Worm (Caenorhabditis elegans): Measurements from ENCODE around the gene srsx-28.

srsx-28 gene

DNA sequence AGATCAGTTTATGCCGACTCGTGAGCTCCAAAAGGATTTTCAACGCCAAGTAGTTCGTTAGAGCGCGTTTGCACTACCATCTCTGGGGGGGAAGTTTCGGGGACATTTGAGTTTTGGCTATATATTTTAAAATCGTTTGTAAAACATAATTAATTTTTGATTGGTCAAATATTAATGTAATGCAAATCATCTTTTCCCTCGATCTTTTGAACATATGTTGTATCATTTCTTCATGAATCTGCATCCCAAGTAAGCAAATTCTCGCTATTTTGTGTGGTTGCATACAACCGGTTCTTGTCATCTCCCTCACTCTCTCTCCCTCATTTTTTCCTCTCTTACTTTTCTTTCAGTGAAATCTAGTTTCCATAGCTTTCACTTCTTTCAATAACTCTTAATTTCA, 25.8 kb downstream of the srsx-28 start:
- TF ChIP-seq ceh-36 (tag; optimal IDR thresholded peaks at IDR 0.05) = no peak
- no peak for TF ChIP-seq aly-1 (tag; optimal IDR thresholded peaks at IDR 0.05)
- TF ChIP-seq tbx-11 (GFP tag; IDR thresholded peaks at IDR 0.05) = no peak
- no peak for TF ChIP-seq tbx-37 (GFP tag; conservative IDR thresholded peaks at IDR 0.05)
- TF ChIP-seq ets-7 (tag; optimal IDR thresholded peaks at IDR 0.05) = no peak
- peak; percentile 44 for TF ChIP-seq F13C5.2 (tag; optimal IDR thresholded peaks at IDR 0.05)
- no peak for TF ChIP-seq tra-4 (tag; optimal IDR thresholded peaks at IDR 0.05)

- no peak for TF ChIP-seq ceh-36 (tag; optimal IDR thresholded peaks at IDR 0.05)
- no peak for TF ChIP-seq F13C5.2 (tag; optimal IDR thresholded peaks at IDR 0.05)
- no peak for TF ChIP-seq scrt-1 (GFP tag; IDR thresholded peaks at IDR 0.05)
- no peak for TF ChIP-seq B0310.2 (tag; optimal IDR thresholded peaks at IDR 0.05)
- no peak for TF ChIP-seq ceh-13 (GFP tag; optimal IDR thresholded peaks at IDR 0.05)
- TF ChIP-seq tra-4 (tag; optimal IDR thresholded peaks at IDR 0.05) = no peak
- no peak for TF ChIP-seq tbx-37 (GFP tag; conservative IDR thresholded peaks at IDR 0.05)
- TF ChIP-seq ama-1 (optimal IDR thresholded peaks at IDR 0.05) = no peak
- no peak for TF ChIP-seq ets-7 (tag; optimal IDR thresholded peaks at IDR 0.05)
- no peak for TF ChIP-seq hmbx-1 (tag; optimal IDR thresholded peaks at IDR 0.05)
- no peak for TF ChIP-seq aly-1 (tag; optimal IDR thresholded peaks at IDR 0.05)
- TF ChIP-seq tbx-11 (GFP tag; IDR thresholded peaks at IDR 0.05) = no peak
Measured at ce11 chrV:10179235-10179634, 26.9 kb downstream of the srsx-28 start, which contains the start of gene cul-5. Gene cul-5, plus strand, starts transcription at chrV:10179535.

DNA sequence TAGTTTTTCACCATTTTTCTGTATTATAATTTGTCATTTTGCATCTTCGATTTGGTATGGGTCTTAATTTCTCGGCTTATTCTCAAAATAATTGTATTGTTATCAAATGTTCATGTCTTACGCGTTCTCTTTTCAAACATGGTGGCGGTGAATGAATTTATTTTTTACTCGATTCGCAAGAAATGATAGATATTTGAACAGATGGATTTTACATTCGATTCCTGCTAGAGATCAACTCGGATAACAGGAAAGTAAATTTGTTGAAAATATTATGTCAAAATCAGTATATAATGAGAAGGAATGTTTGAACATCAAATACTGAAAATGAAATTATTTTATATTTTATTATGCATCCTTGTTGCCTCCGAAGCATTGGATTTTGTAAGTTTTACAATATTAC, 30.6 kb downstream of the srsx-28 start, which contains the start of gene ZK856.4:
Gene ZK856.4 (plus strand): TSS at position 301 of the 400 bp plus-strand sequence.
- TF ChIP-seq pes-1 (GFP tag; IDR thresholded peaks at IDR 0.05) = no peak
- TF ChIP-seq scrt-1 (GFP tag; IDR thresholded peaks at IDR 0.05) = no peak
- TF ChIP-seq hnd-1 (tag; optimal IDR thresholded peaks at IDR 0.05) = no peak
- no peak for TF ChIP-seq B0310.2 (tag; optimal IDR thresholded peaks at IDR 0.05)
- TF ChIP-seq ets-7 (tag; optimal IDR thresholded peaks at IDR 0.05) = no peak
- TF ChIP-seq aly-1 (tag; optimal IDR thresholded peaks at IDR 0.05) = no peak
- TF ChIP-seq ceh-13 (GFP tag; optimal IDR thresholded peaks at IDR 0.05) = no peak
- TF ChIP-seq hmg-4 (GFP tag; optimal IDR thresholded peaks at IDR 0.05) = no peak
- no peak for TF ChIP-seq tbx-11 (GFP tag; IDR thresholded peaks at IDR 0.05)
- TF ChIP-seq hmbx-1 (tag; optimal IDR thresholded peaks at IDR 0.05) = no peak
- TF ChIP-seq sea-1 (GFP tag; conservative IDR thresholded peaks at IDR 0.05) = no peak
- no peak for TF ChIP-seq ama-1 (optimal IDR thresholded peaks at IDR 0.05)

DNA sequence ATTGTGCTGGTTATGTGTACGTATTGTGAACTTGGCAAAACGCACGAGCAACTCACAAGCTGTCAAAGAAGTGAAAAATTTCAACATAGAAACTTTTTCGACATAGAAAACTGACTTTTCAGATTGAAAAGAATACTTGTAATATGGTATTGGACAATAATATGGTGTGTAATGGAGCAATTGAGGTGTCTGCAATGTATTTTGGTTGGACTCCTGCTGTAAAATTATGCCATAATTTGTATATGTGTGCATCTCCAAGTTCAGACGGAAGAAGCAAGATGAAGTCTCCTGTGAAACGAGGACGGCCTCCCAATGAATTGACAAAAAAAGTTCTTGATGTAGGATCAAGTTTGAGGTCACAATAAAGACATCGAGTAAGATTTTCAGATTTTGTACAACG, 31.4 kb downstream of the srsx-28 start:
- TF ChIP-seq tra-4 (tag; optimal IDR thresholded peaks at IDR 0.05) = no peak
- TF ChIP-seq scrt-1 (GFP tag; IDR thresholded peaks at IDR 0.05) = no peak
- no peak for TF ChIP-seq ets-7 (tag; optimal IDR thresholded peaks at IDR 0.05)
- TF ChIP-seq hmg-4 (GFP tag; optimal IDR thresholded peaks at IDR 0.05) = no peak
- TF ChIP-seq F13C5.2 (tag; optimal IDR thresholded peaks at IDR 0.05) = no peak
- TF ChIP-seq sea-1 (GFP tag; conservative IDR thresholded peaks at IDR 0.05) = no peak
- TF ChIP-seq pes-1 (GFP tag; IDR thresholded peaks at IDR 0.05) = no peak
- TF ChIP-seq ama-1 (optimal IDR thresholded peaks at IDR 0.05) = no peak
- TF ChIP-seq B0310.2 (tag; optimal IDR thresholded peaks at IDR 0.05) = no peak
- TF ChIP-seq tbx-11 (GFP tag; IDR thresholded peaks at IDR 0.05) = no peak

DNA sequence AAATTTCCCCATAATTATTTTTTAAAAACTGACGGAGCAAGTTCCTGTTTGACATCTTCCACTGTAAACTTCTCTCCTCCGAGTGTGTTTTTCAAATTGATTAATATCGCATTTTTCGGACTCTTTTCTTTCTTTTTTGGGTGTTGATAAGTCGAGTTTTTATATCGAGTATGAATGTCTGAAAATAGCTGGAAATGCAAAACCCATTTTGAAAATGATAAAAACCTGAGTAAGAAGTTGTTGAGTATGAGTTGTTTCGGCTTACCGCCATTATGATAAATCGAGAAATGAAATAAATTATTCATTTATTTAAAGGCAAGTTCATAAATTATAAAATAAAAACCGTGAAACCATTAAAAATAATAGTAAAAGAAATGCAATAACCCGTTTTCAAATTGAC, 33.3 kb downstream of the srsx-28 start, which contains the start of gene ZK856.18:
Gene ZK856.18 (minus strand): TSS at position 289 of the 400 bp plus-strand sequence.
- TF ChIP-seq flt-1 (GFP tag; IDR thresholded peaks at IDR 0.05) = no peak
- TF ChIP-seq aly-1 (tag; optimal IDR thresholded peaks at IDR 0.05) = no peak
- TF ChIP-seq B0310.2 (tag; optimal IDR thresholded peaks at IDR 0.05) = no peak
- no peak for TF ChIP-seq sea-1 (GFP tag; conservative IDR thresholded peaks at IDR 0.05)
- TF ChIP-seq ama-1 (optimal IDR thresholded peaks at IDR 0.05) = no peak
- no peak for TF ChIP-seq hnd-1 (tag; optimal IDR thresholded peaks at IDR 0.05)

ce11 chrV:10190081-10190556, 37.7 kb downstream of the srsx-28 start, which contains the start of gene ZK856.5:
Gene ZK856.5, minus strand, starts transcription at chrV:10190131.
- TF ChIP-seq ceh-36 (tag; optimal IDR thresholded peaks at IDR 0.05) = no peak
- TF ChIP-seq tra-4 (tag; optimal IDR thresholded peaks at IDR 0.05) = no peak
- no peak for TF ChIP-seq tbx-37 (GFP tag; conservative IDR thresholded peaks at IDR 0.05)
- TF ChIP-seq hnd-1 (tag; optimal IDR thresholded peaks at IDR 0.05) = no peak
- no peak for TF ChIP-seq B0310.2 (tag; optimal IDR thresholded peaks at IDR 0.05)
- TF ChIP-seq ama-1 (optimal IDR thresholded peaks at IDR 0.05) = no peak
- no peak for TF ChIP-seq hmg-4 (GFP tag; optimal IDR thresholded peaks at IDR 0.05)
- TF ChIP-seq tbx-11 (GFP tag; IDR thresholded peaks at IDR 0.05) = no peak
- TF ChIP-seq pes-1 (GFP tag; IDR thresholded peaks at IDR 0.05) = no peak
- TF ChIP-seq ets-7 (tag; optimal IDR thresholded peaks at IDR 0.05) = no peak
- no peak for TF ChIP-seq scrt-1 (GFP tag; IDR thresholded peaks at IDR 0.05)
- TF ChIP-seq aly-1 (tag; optimal IDR thresholded peaks at IDR 0.05) = no peak
- TF ChIP-seq ceh-13 (GFP tag; optimal IDR thresholded peaks at IDR 0.05) = no peak
- no peak for TF ChIP-seq hmbx-1 (tag; optimal IDR thresholded peaks at IDR 0.05)

ce11 chrV:10191242-10191641, 38.9 kb downstream of the srsx-28 start:
- TF ChIP-seq hmbx-1 (tag; optimal IDR thresholded peaks at IDR 0.05) (no peak), sea-1 (GFP tag; conservative IDR thresholded peaks at IDR 0.05) (no peak), ama-1 (optimal IDR thresholded peaks at IDR 0.05) (no peak), ceh-13 (GFP tag; optimal IDR thresholded peaks at IDR 0.05) (no peak), tra-4 (tag; optimal IDR thresholded peaks at IDR 0.05) (no peak), aly-1 (tag; optimal IDR thresholded peaks at IDR 0.05) (no peak), ets-7 (tag; optimal IDR thresholded peaks at IDR 0.05) (no peak), hmg-4 (GFP tag; optimal IDR thresholded peaks at IDR 0.05) (no peak), pes-1 (GFP tag; IDR thresholded peaks at IDR 0.05) (no peak), ceh-36 (tag; optimal IDR thresholded peaks at IDR 0.05) (no peak), hnd-1 (tag; optimal IDR thresholded peaks at IDR 0.05) (no peak), tbx-37 (GFP tag; conservative IDR thresholded peaks at IDR 0.05) (no peak), F13C5.2 (tag; optimal IDR thresholded peaks at IDR 0.05) (no peak), flt-1 (GFP tag; IDR thresholded peaks at IDR 0.05) (no peak), B0310.2 (tag; optimal IDR thresholded peaks at IDR 0.05) (no peak), scrt-1 (GFP tag; IDR thresholded peaks at IDR 0.05) (no peak)

ce11 chrV:10198386-10198785, 46.0 kb downstream of the srsx-28 start, which contains the start of gene ZK856.6:
Gene ZK856.6, plus strand, starts transcription at chrV:10198686.
- TF ChIP-seq ama-1 (optimal IDR thresholded peaks at IDR 0.05) = no peak
- no peak for TF ChIP-seq hnd-1 (tag; optimal IDR thresholded peaks at IDR 0.05)
- no peak for TF ChIP-seq flt-1 (GFP tag; IDR thresholded peaks at IDR 0.05)
- TF ChIP-seq ets-7 (tag; optimal IDR thresholded peaks at IDR 0.05) = no peak
- no peak for TF ChIP-seq aly-1 (tag; optimal IDR thresholded peaks at IDR 0.05)
- no peak for TF ChIP-seq scrt-1 (GFP tag; IDR thresholded peaks at IDR 0.05)
- TF ChIP-seq tra-4 (tag; optimal IDR thresholded peaks at IDR 0.05) = no peak
- TF ChIP-seq hmbx-1 (tag; optimal IDR thresholded peaks at IDR 0.05) = no peak
- TF ChIP-seq tbx-11 (GFP tag; IDR thresholded peaks at IDR 0.05) = no peak
- no peak for TF ChIP-seq hmg-4 (GFP tag; optimal IDR thresholded peaks at IDR 0.05)
- no peak for TF ChIP-seq sea-1 (GFP tag; conservative IDR thresholded peaks at IDR 0.05)
- TF ChIP-seq ceh-13 (GFP tag; optimal IDR thresholded peaks at IDR 0.05) = no peak
- TF ChIP-seq tbx-37 (GFP tag; conservative IDR thresholded peaks at IDR 0.05) = no peak
- TF ChIP-seq B0310.2 (tag; optimal IDR thresholded peaks at IDR 0.05) = no peak
- no peak for TF ChIP-seq F13C5.2 (tag; optimal IDR thresholded peaks at IDR 0.05)
- TF ChIP-seq pes-1 (GFP tag; IDR thresholded peaks at IDR 0.05) = no peak
- TF ChIP-seq ceh-36 (tag; optimal IDR thresholded peaks at IDR 0.05) = no peak

Measured in whole organism, early embryonic.